Worm (Caenorhabditis elegans) whole organism, mixed stage, embryonic: ENCODE data around the gene nhr-186.

Experiments used
- M03D4.4 ChIP-seq: sonication (generic microtip); optimal IDR thresholded peaks from 2 replicates; lab custom pipeline; 2017; ENCODE audit warnings: mild to moderate bottlenecking, missing genetic modification characterization, missing compliant biosample characterization
- bed-3 ChIP-seq: fragments of 200-800 bp; sonication (Bioruptor generic); optimal IDR thresholded peaks from 3 replicates; lab custom pipeline; 2018; ENCODE audit warnings: mild to moderate bottlenecking, missing genetic modification characterization, moderate library complexity, missing compliant biosample characterization
- blmp-1 ChIP-seq: fragments of 150-350 bp; optimal IDR thresholded peaks from 2 replicates; lab custom pipeline; 2014; ENCODE audit warnings: missing biosample characterization, missing genetic modification characterization
- ceh-39 ChIP-seq: fragments of 150-350 bp; optimal IDR thresholded peaks from 2 replicates; lab custom pipeline; 2014; ENCODE audit warnings: missing biosample characterization, missing genetic modification characterization
- ceh-43 ChIP-seq: fragments of 200-800 bp; sonication (Bioruptor generic); optimal IDR thresholded peaks from 2 replicates; lab custom pipeline; 2018; ENCODE audit warnings: mild to moderate bottlenecking, missing genetic modification characterization, moderate library complexity, missing compliant biosample characterization
- ces-1 ChIP-seq: fragments of 150-350 bp; optimal IDR thresholded peaks from 2 replicates; lab custom pipeline; 2014; ENCODE audit warnings: missing biosample characterization, missing genetic modification reagents, missing genetic modification characterization
- cnd-1 ChIP-seq: fragments of 200-800 bp; sonication (Bioruptor generic); optimal IDR thresholded peaks from 2 replicates; lab custom pipeline; 2018; ENCODE audit warnings: mild to moderate bottlenecking, missing genetic modification characterization, missing compliant biosample characterization
- drap-1 ChIP-seq: fragments of 200-800 bp; sonication (Bioruptor generic); optimal IDR thresholded peaks from 3 replicates; lab custom pipeline; 2018; ENCODE audit warnings: mild to moderate bottlenecking, missing genetic modification characterization, missing compliant biosample characterization
- elt-1 ChIP-seq: sonication (generic microtip); optimal IDR thresholded peaks from 2 replicates; lab custom pipeline; 2017; ENCODE audit warnings: missing genetic modification characterization, mild to moderate bottlenecking, missing compliant biosample characterization, antibody characterized with exemption, moderate library complexity, borderline replicate concordance; ENCODE audit not compliant: insufficient read depth
- elt-3 ChIP-seq: fragments of 150-350 bp; optimal IDR thresholded peaks from 2 replicates; lab custom pipeline; 2014; ENCODE audit warnings: missing biosample characterization, missing genetic modification characterization
- flh-1 ChIP-seq: fragments of 200-800 bp; sonication (Bioruptor generic); optimal IDR thresholded peaks from 2 replicates; lab custom pipeline; 2018; ENCODE audit warnings: mild to moderate bottlenecking, missing genetic modification characterization, moderate library complexity, missing compliant biosample characterization
- ham-2 ChIP-seq: fragments of 200-800 bp; sonication (Bioruptor generic); optimal IDR thresholded peaks from 2 replicates; lab custom pipeline; 2018; ENCODE audit warnings: mild to moderate bottlenecking, missing genetic modification characterization, missing compliant biosample characterization
- hlh-1 ChIP-seq: fragments of 150-350 bp; optimal IDR thresholded peaks from 2 replicates; lab custom pipeline; 2014; ENCODE audit warnings: missing biosample characterization, missing genetic modification reagents, missing genetic modification characterization
- lin-13 ChIP-seq: fragments of 150-350 bp; optimal IDR thresholded peaks from 2 replicates; lab custom pipeline; 2014; ENCODE audit warnings: missing biosample characterization, missing genetic modification characterization
- lsy-2 ChIP-seq: fragments of 150-350 bp; optimal IDR thresholded peaks from 2 replicates; lab custom pipeline; 2014; ENCODE audit warnings: missing biosample characterization, missing genetic modification characterization
- mab-5 ChIP-seq: fragments of 150-350 bp; optimal IDR thresholded peaks from 2 replicates; lab custom pipeline; 2014; ENCODE audit warnings: missing biosample characterization, missing genetic modification characterization
- mep-1 ChIP-seq: fragments of 150-350 bp; optimal IDR thresholded peaks from 2 replicates; lab custom pipeline; 2017; ENCODE audit warnings: missing biosample characterization, missing genetic modification reagents, missing genetic modification characterization, inconsistent platforms
- mls-2 ChIP-seq: sonication (generic microtip); optimal IDR thresholded peaks from 2 replicates; lab custom pipeline; 2016; ENCODE audit warnings: mild to moderate bottlenecking, missing genetic modification characterization, moderate library complexity, missing compliant biosample characterization
- nhr-12 ChIP-seq: fragments of 150-350 bp; optimal IDR thresholded peaks from 2 replicates; lab custom pipeline; 2014; ENCODE audit warnings: missing biosample characterization, missing genetic modification characterization
- nhr-237 ChIP-seq: fragments of 150-350 bp; optimal IDR thresholded peaks from 2 replicates; lab custom pipeline; 2014; ENCODE audit warnings: missing biosample characterization, missing genetic modification characterization
- sptf-1 ChIP-seq: sonication (generic microtip); optimal IDR thresholded peaks from 2 replicates; lab custom pipeline; 2017; ENCODE audit warnings: mild to moderate bottlenecking, missing genetic modification characterization, moderate library complexity, missing compliant biosample characterization
- tbx-8 ChIP-seq: fragments of 200-800 bp; sonication (Bioruptor generic); optimal IDR thresholded peaks from 2 replicates; lab custom pipeline; 2018; ENCODE audit warnings: mild to moderate bottlenecking, missing genetic modification characterization, moderate library complexity, missing compliant biosample characterization
- unc-120 ChIP-seq: sonication (generic microtip); optimal IDR thresholded peaks from 2 replicates; lab custom pipeline; 2017; ENCODE audit warnings: missing genetic modification characterization, missing compliant biosample characterization; ENCODE audit not compliant: poor library complexity, severe bottlenecking
- unc-39 ChIP-seq: fragments of 150-350 bp; optimal IDR thresholded peaks from 2 replicates; lab custom pipeline; 2014; ENCODE audit warnings: missing biosample characterization, missing genetic modification characterization
- unc-62 ChIP-seq: fragments of 150-350 bp; optimal IDR thresholded peaks from 2 replicates; lab custom pipeline; 2014; ENCODE audit warnings: missing biosample characterization, missing genetic modification reagents, missing genetic modification characterization
- zip-8 ChIP-seq: fragments of 150-350 bp; optimal IDR thresholded peaks from 2 replicates; lab custom pipeline; 2014; ENCODE audit warnings: missing biosample characterization, missing genetic modification characterization
- ztf-11 ChIP-seq: fragments of 150-350 bp; optimal IDR thresholded peaks from 2 replicates; lab custom pipeline; 2014; ENCODE audit warnings: missing biosample characterization, missing genetic modification characterization

nhr-186 gene

DNA sequence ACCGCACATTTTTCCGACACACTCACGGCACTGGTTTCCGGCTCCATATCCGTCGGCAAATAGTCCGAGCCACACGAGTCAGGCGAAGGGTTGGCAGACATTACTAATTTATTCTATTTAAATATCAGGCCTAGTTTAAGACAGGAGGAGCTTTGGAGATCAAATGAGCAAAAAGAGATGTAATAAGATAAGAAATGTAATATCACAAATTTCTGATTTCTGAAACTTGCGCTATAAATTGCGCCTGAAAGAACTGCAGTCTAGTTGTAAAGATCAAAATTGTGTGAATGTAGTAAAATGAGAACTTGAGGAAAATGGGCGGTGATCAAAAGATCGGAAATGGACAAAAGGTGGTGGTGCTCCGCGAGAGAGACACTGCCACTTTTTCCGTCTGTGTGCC is at the start of gene nhr-186:
nhr-186 (minus strand) TSS at position 101 of the 400 bp plus-strand sequence.
- TF ChIP-seq nhr-237 (tag; lab: Kevin White, UChicago) (no peak), hlh-1 (tag; lab: Kevin White, UChicago) (no peak), ham-2 (GFP tag; lab: Kevin White, UChicago) (no peak)
- TF ChIP-seq, all 35 proteins: peak for 0

- TF ChIP-seq tbx-8 (GFP tag; lab: Kevin White, UChicago) (no peak), lin-13 (no peak), nhr-237 (tag; lab: Kevin White, UChicago) (no peak), bed-3 (GFP tag; lab: Kevin White, UChicago) (no peak), nhr-12 (no peak), unc-120 (tag; lab: Kevin White, UChicago) (no peak), flh-1 (GFP tag; lab: Kevin White, UChicago) (no peak), mab-5 (no peak), mls-2 (no peak), ces-1 (GFP tag; lab: Kevin White, UChicago) (no peak), unc-39 (tag; lab: Kevin White, UChicago) (no peak), lsy-2 (no peak), elt-3 (no peak), unc-62 (GFP tag; lab: Kevin White, UChicago) (no peak), ceh-43 (no peak)
Measured at ce11 chrV:3903424-3903823, 48.7 kb upstream of the nhr-186 start.

ce11 chrV:3902458-3903157 is 47.9 kb upstream of the nhr-186 start, which contains the start of the genes str-229 and srh-190:
str-229 (minus strand) TSS chrV:3902558.
srh-190 (plus strand) TSS chrV:3903107.
- TF ChIP-seq cnd-1 (tag; lab: Kevin White, UChicago), result no peak
- TF ChIP-seq lin-13, result no peak
- no peak for TF ChIP-seq flh-1 (GFP tag; lab: Kevin White, UChicago)
- TF ChIP-seq mep-1 (tag; lab: Kevin White, UChicago), result no peak
- no peak for TF ChIP-seq blmp-1 (tag; lab: Kevin White, UChicago)
- TF ChIP-seq unc-120 (tag; lab: Kevin White, UChicago), result no peak
- no peak for TF ChIP-seq ces-1 (GFP tag; lab: Kevin White, UChicago)
- no peak for TF ChIP-seq drap-1
- no peak for TF ChIP-seq M03D4.4
- no peak for TF ChIP-seq tbx-8 (GFP tag; lab: Kevin White, UChicago)
- no peak for TF ChIP-seq ztf-11 (tag; lab: Kevin White, UChicago)
- TF ChIP-seq unc-39 (tag; lab: Kevin White, UChicago), result no peak
- no peak for TF ChIP-seq nhr-12

DNA sequence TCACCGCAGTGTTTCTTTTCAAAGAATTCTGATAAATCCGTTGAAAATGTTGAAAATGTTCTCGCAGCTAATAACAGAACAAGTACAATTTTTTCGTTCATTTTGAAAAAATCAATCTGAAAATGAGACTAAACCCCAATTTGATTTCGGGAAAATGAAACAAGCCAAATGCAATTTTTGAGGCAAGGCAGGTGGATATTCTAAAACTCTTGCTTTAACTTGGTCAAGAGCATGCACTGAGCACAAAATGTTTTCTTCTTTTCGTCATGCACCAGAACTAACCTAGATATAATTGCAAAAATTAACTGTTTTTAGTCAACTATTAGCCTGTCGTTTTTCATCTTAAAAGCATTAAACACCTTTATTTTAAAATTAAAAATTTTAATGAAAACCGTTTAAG is 45.4 kb upstream of the nhr-186 start, which contains the start of gene irld-22:
irld-22 (minus strand) TSS at position 101 of the 400 bp plus-strand sequence.
- TF ChIP-seq unc-39 (tag; lab: Kevin White, UChicago) (no peak), blmp-1 (tag; lab: Kevin White, UChicago) (no peak), nhr-12 (no peak), elt-1 (tag; lab: Kevin White, UChicago) (no peak)
- TF ChIP-seq, all 35 proteins: peak for 0

- TF ChIP-seq unc-39 (tag; lab: Kevin White, UChicago) (no peak), ham-2 (GFP tag; lab: Kevin White, UChicago) (no peak), zip-8 (tag; lab: Kevin White, UChicago) (peak; percentile 99), lsy-2 (no peak), cnd-1 (tag; lab: Kevin White, UChicago) (no peak), ztf-11 (tag; lab: Kevin White, UChicago) (no peak)
Measured at ce11 chrV:3896018-3896417, 41.3 kb upstream of the nhr-186 start.

DNA sequence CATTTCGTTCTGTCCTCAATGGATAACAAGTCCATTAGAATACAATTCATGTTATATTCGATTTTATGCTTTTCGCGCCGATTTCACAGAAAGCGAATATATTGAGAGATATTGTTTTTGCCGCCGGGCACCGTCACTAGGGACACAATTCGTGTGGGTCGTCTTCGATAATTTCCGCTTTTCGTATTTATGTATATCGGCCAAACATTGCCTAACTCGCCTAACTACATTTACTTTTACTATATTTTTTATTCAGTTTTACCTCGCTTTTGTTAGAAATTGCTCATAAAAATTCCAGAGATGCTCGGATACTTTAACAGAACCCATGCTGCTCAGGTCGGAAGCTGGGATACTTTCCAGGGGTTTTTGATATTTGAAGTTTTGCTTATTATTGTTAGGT is 39.9 kb upstream of the nhr-186 start, which contains the start of gene sre-9:
sre-9 (plus strand) TSS at position 301 of the 400 bp plus-strand sequence.
- TF ChIP-seq ceh-39 (tag; lab: Kevin White, UChicago) (no peak), hlh-1 (tag; lab: Kevin White, UChicago) (no peak), sptf-1 (tag; lab: Kevin White, UChicago) (no peak)
- TF ChIP-seq, all 35 proteins: peak for 0
